Fruit fly (Drosophila melanogaster) whole organism: ENCODE data around the gene ebd2.

Experiments used
- CG8478 ChIP-seq: fragments of >200 bp; optimal IDR thresholded peaks from 2 replicates; lab custom pipeline; 2018; ENCODE audit warnings: inconsistent platforms
- Dll ChIP-seq: fragments of >200 bp; optimal IDR thresholded peaks from 2 replicates; lab custom pipeline; 2017
- EcR ChIP-seq, 2 experiments: fragments of >200 bp; optimal IDR thresholded peaks; 2 replicates each; lab custom pipeline; 2017; ENCODE audit warnings: missing biosample characterization in 2 of 2, missing genetic modification characterization in 2 of 2, missing genetic modification reagents in 2 of 2
- pan ChIP-seq: fragments of >200 bp; optimal IDR thresholded peaks from 2 replicates; lab custom pipeline; 2017
- psq ChIP-seq: fragments of >200 bp; optimal IDR thresholded peaks from 2 replicates; lab custom pipeline; 2017
- usp ChIP-seq: fragments of >200 bp; optimal IDR thresholded peaks from 2 replicates; lab custom pipeline; 2017; ENCODE audit warnings: missing biosample characterization, missing genetic modification characterization, mixed read lengths

- TF ChIP-seq Dll (lab: Kevin White, UChicago) (no peak), psq (no peak), CG8478 (lab: Kevin White, UChicago) (no peak), usp (GFP tag; lab: Kevin White, UChicago) (no peak), EcR (GFP tag; optimal IDR thresholded peaks at IDR 0.05; lab: Kevin White, UChicago) (no peak), pan (lab: Kevin White, UChicago) (no peak)
Observed at dm6 chr3L:21297703-21298102, 51.4 kb downstream of the ebd2 start, which contains the start of gene Edg78E.
